Worm (Caenorhabditis elegans): Measurements from ENCODE around the gene ZK105.1.

DNA sequence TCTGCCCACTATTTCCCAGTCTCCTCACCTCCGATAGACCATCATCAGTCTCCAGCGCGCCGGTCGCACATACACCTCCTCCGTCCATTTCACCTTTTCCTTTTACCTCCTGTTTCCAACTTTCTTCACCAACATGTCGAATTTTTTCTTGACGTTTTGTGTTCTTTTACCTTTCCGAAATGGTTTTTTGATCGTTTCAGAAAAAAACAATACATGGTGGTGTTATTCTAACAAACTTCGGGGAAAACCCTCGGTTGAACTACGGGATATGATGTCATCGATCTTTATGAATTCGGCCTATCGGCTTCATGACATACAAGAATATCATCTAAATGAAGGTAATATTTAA, 14.9 kb downstream of the ZK105.1 start, which contains the start of gene Y97E10C.1:
- TF ChIP-seq sdz-38 (tag; optimal IDR thresholded peaks at IDR 0.05) = no peak
- no peak for TF ChIP-seq repo-1 (tag; optimal IDR thresholded peaks at IDR 0.05)
- TF ChIP-seq B0261.1 (tag; optimal IDR thresholded peaks at IDR 0.05) = no peak
- no peak for TF ChIP-seq atf-7 (tag; optimal IDR thresholded peaks at IDR 0.05)
- no peak for TF ChIP-seq sptf-2 (GFP tag; optimal IDR thresholded peaks at IDR 0.05)
- no peak for TF ChIP-seq ztf-3 (GFP tag; optimal IDR thresholded peaks at IDR 0.05)
- TF ChIP-seq dpff-1 (tag; optimal IDR thresholded peaks at IDR 0.05) = no peak
- no peak for TF ChIP-seq ama-1 (optimal IDR thresholded peaks at IDR 0.05)
- no peak for TF ChIP-seq ama-1 (GFP tag; optimal IDR thresholded peaks at IDR 0.05)
- no peak for TF ChIP-seq egrh-3 (GFP tag; IDR thresholded peaks at IDR 0.05)
- no peak for TF ChIP-seq nfya-2 (GFP tag; IDR thresholded peaks at IDR 0.05)
- TF ChIP-seq unc-62 (GFP tag; optimal IDR thresholded peaks at IDR 0.05) = no peak

All from whole organism, young adult.